Fruit fly (Drosophila melanogaster): ENCODE data around the gene rdgB.

The rdgB gene

dm6 chrX:13756776-13757312 is 5.7 kb upstream of the rdgB start, which contains the start of the genes CG32625 and Rtc1 (continued):
- TF ChIP-seq CG17829 (tag; optimal IDR thresholded peaks at IDR 0.05) (peak; percentile 72), CG12391 (tag; optimal IDR thresholded peaks at IDR 0.05) (peak; percentile 75), YL-1 (GFP tag; optimal IDR thresholded peaks at IDR 0.05) (peak; percentile 40), cato (GFP tag; optimal IDR thresholded peaks at IDR 0.05; ENCODE audit: borderline replicate concordance) (no peak), unc-4 (GFP tag; IDR thresholded peaks at IDR 0.05; ENCODE audit: partially characterized antibody) (peak; percentile 67), CG2120 (GFP tag; optimal IDR thresholded peaks at IDR 0.05) (peak; percentile 42), so (GFP tag; IDR thresholded peaks at IDR 0.05) (no peak), rib (GFP tag; IDR thresholded peaks at IDR 0.05) (no peak), ara (GFP tag; IDR thresholded peaks at IDR 0.05) (peak; percentile 48; the same call in 1 of the 2 replicates), ems (GFP tag; optimal IDR thresholded peaks at IDR 0.05) (no peak), CG8924 (tag; optimal IDR thresholded peaks at IDR 0.05) (peak; percentile 55), CG14860 (GFP tag; IDR thresholded peaks at IDR 0.05; ENCODE audit: partially characterized antibody) (peak; percentile 42; the same call in 2 of the 3 replicates), bbx (GFP tag; IDR thresholded peaks at IDR 0.05; ENCODE audit: partially characterized antibody) (peak; percentile 45), CG11695 (GFP tag; IDR thresholded peaks at IDR 0.05) (no peak), Six4 (GFP tag; optimal IDR thresholded peaks at IDR 0.05) (peak; percentile 16), CG4282 (GFP tag; optimal IDR thresholded peaks at IDR 0.05) (no peak), CG1529 (GFP tag; optimal IDR thresholded peaks at IDR 0.05) (no peak), CG32767 (GFP tag; IDR thresholded peaks at IDR 0.05) (no peak), CG7987 (GFP tag; optimal IDR thresholded peaks at IDR 0.05) (no peak), Xrp1 (GFP tag; IDR thresholded peaks at IDR 0.05) (peak; percentile 60; the same call in 1 of the 2 replicates), Trl (optimal IDR thresholded peaks at IDR 0.05) (no peak), Trl (GFP tag; optimal IDR thresholded peaks at IDR 0.05) (no peak), CG14710 (tag; optimal IDR thresholded peaks at IDR 0.05) (peak; percentile 82), CG8359 (GFP tag; optimal IDR thresholded peaks at IDR 0.05; ENCODE audit: borderline replicate concordance) (no peak), Hmr (GFP tag; optimal IDR thresholded peaks at IDR 0.05) (peak; percentile 64), lov (optimal IDR thresholded peaks at IDR 0.05) (no peak), lov (GFP tag; IDR thresholded peaks at IDR 0.05) (no peak), sd (tag; optimal IDR thresholded peaks at IDR 0.05) (peak; percentile 68), CG13775 (GFP tag; optimal IDR thresholded peaks at IDR 0.05) (peak; percentile 59), CG3407 (GFP tag; optimal IDR thresholded peaks at IDR 0.05) (no peak), lilli (GFP tag; optimal IDR thresholded peaks at IDR 0.05) (peak; percentile 44), nmo (GFP tag; optimal IDR thresholded peaks at IDR 0.05) (peak; percentile 63), Antp (GFP tag; optimal IDR thresholded peaks at IDR 0.05) (no peak), CG9932 (GFP tag; IDR thresholded peaks at IDR 0.05) (peak; percentile 69), BtbVII (GFP tag; optimal IDR thresholded peaks at IDR 0.05) (peak; percentile 11), crol (GFP tag; IDR thresholded peaks at IDR 0.05) (no peak), CG33557 (GFP tag; optimal IDR thresholded peaks at IDR 0.05) (peak; percentile 7), CG3281 (GFP tag; optimal IDR thresholded peaks at IDR 0.05) (peak; percentile 28), eve (GFP tag; optimal IDR thresholded peaks at IDR 0.05) (no peak), Atf6 (GFP tag; IDR thresholded peaks at IDR 0.05) (0 out of 2 replicates have a peak, but pooled peaks have one; percentile 30), pb (GFP tag; optimal IDR thresholded peaks at IDR 0.05) (no peak), seq (GFP tag; IDR thresholded peaks at IDR 0.05) (no peak), salm (tag; optimal IDR thresholded peaks at IDR 0.05) (no peak), CG11093 (GFP tag; IDR thresholded peaks at IDR 0.05) (no peak), CG32772 (GFP tag; IDR thresholded peaks at IDR 0.05) (no peak), H15 (GFP tag; IDR thresholded peaks at IDR 0.05) (peak; percentile 44; the same call in 1 of the 3 replicates), unpg (GFP tag; optimal IDR thresholded peaks at IDR 0.05) (peak; percentile 61), CG4854 (GFP tag; optimal IDR thresholded peaks at IDR 0.05) (peak; percentile 21), Tbp (GFP tag; optimal IDR thresholded peaks at IDR 0.05) (no peak), CG14014 (GFP tag; IDR thresholded peaks at IDR 0.05) (peak; percentile 36; the same call in 1 of the 2 replicates), CG16779 (GFP tag; IDR thresholded peaks at IDR 0.05) (no peak)
